Fruit fly (Drosophila melanogaster): ENCODE measurements around the gene cdm.
A peak's percentile ranks its signal among the peaks of the same experiment; 100 is the strongest.

DNA sequence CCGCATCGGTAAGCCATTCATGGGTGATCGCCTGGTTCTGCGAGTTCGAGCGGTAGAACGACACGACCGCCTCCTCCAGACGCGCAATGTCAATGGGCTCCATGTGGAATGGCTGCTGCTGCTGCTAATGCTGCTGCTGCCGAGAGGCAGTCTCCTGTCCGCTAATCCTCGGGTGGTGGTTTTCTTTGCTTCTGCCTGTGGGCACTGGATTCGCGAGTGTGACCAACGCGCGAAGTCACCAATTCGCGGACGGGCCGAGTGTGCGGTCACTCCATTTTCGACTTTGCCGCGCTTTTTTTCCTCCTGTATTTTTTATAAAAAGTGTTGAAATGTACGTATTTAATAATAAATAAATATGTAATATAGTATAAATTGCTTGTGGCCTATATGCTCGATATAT is at the start of gene cdm:
- TF ChIP-seq Hmx (GFP tag; optimal IDR thresholded peaks at IDR 0.05) (no peak), gem (tag; optimal IDR thresholded peaks at IDR 0.05) (no peak), Scr (GFP tag; IDR thresholded peaks at IDR 0.05; ENCODE audit: partially characterized antibody) (no peak; the same call in 1 of the 2 replicates), tap (tag; optimal IDR thresholded peaks at IDR 0.05) (no peak), Hr51 (GFP tag; optimal IDR thresholded peaks at IDR 0.05) (no peak), CG7786 (GFP tag; optimal IDR thresholded peaks at IDR 0.05) (no peak), gfzf (GFP tag; optimal IDR thresholded peaks at IDR 0.05) (peak; percentile 79), Gsc (GFP tag; IDR thresholded peaks at IDR 0.05) (no peak), knrl (GFP tag; IDR thresholded peaks at IDR 0.05; ENCODE audit: partially characterized antibody) (no peak), pnt (GFP tag; optimal IDR thresholded peaks at IDR 0.05) (no peak), otp (GFP tag; IDR thresholded peaks at IDR 0.05) (no peak), mld (GFP tag; IDR thresholded peaks at IDR 0.05; ENCODE audit: partially characterized antibody) (no peak), CG3065 (GFP tag; optimal IDR thresholded peaks at IDR 0.05) (no peak)
